Worm (Caenorhabditis elegans): ENCODE results near the gene Y53F4B.7.

Gene Y53F4B.7

ce11 chrII:15008481-15009057 is 15.9 kb downstream of the Y53F4B.7 start:
- TF ChIP-seq ces-1 (GFP tag; optimal IDR thresholded peaks at IDR 0.05) (no peak), mls-2 (tag; optimal IDR thresholded peaks at IDR 0.05) (peak; percentile 14), mab-5 (tag; optimal IDR thresholded peaks at IDR 0.05) (no peak), ztf-11 (tag; optimal IDR thresholded peaks at IDR 0.05) (no peak), nhr-12 (tag; optimal IDR thresholded peaks at IDR 0.05) (no peak), mep-1 (tag; optimal IDR thresholded peaks at IDR 0.05) (no peak), drap-1 (GFP tag; optimal IDR thresholded peaks at IDR 0.05) (no peak)

ce11 chrII:15010366-15011235 is 17.9 kb downstream of the Y53F4B.7 start, which contains the start of the genes Y53F4B.9 and Y53F4B.11:
TSS of gene Y53F4B.9 (minus strand) at chrII:15010416.
TSS of gene Y53F4B.11 (plus strand) at chrII:15010748.
- TF ChIP-seq blmp-1 (tag; optimal IDR thresholded peaks at IDR 0.05) (no peak), ceh-83 (GFP tag; optimal IDR thresholded peaks at IDR 0.05) (no peak), flh-1 (GFP tag; optimal IDR thresholded peaks at IDR 0.05) (no peak), elt-3 (tag; optimal IDR thresholded peaks at IDR 0.05) (no peak), ceh-43 (GFP tag; optimal IDR thresholded peaks at IDR 0.05) (no peak), snpc-4 (tag; optimal IDR thresholded peaks at IDR 0.05) (no peak), nhr-12 (tag; optimal IDR thresholded peaks at IDR 0.05) (no peak), elt-1 (tag; optimal IDR thresholded peaks at IDR 0.05; ENCODE audit: borderline replicate concordance, insufficient read depth) (no peak), nhr-2 (tag; optimal IDR thresholded peaks at IDR 0.05) (peak; percentile 24), ztf-11 (tag; optimal IDR thresholded peaks at IDR 0.05) (no peak), hlh-1 (tag; optimal IDR thresholded peaks at IDR 0.05) (peak; percentile 31), unc-39 (tag; optimal IDR thresholded peaks at IDR 0.05) (no peak), mep-1 (tag; optimal IDR thresholded peaks at IDR 0.05) (peak; percentile 94), bed-3 (GFP tag; optimal IDR thresholded peaks at IDR 0.05) (no peak), lin-13 (tag; optimal IDR thresholded peaks at IDR 0.05) (peak; percentile 24), cnd-1 (tag; optimal IDR thresholded peaks at IDR 0.05) (no peak), mls-2 (tag; optimal IDR thresholded peaks at IDR 0.05) (no peak), ces-1 (GFP tag; optimal IDR thresholded peaks at IDR 0.05) (peak; percentile 65), drap-1 (GFP tag; optimal IDR thresholded peaks at IDR 0.05) (no peak), nhr-237 (tag; optimal IDR thresholded peaks at IDR 0.05) (peak; percentile 83), ham-2 (GFP tag; optimal IDR thresholded peaks at IDR 0.05) (no peak), unc-120 (tag; optimal IDR thresholded peaks at IDR 0.05; ENCODE audit: poor library complexity, severe bottlenecking) (no peak), tbx-8 (GFP tag; optimal IDR thresholded peaks at IDR 0.05) (no peak), M03D4.4 (tag; optimal IDR thresholded peaks at IDR 0.05) (no peak), zip-8 (tag; optimal IDR thresholded peaks at IDR 0.05) (no peak), ceh-39 (tag; optimal IDR thresholded peaks at IDR 0.05) (peak; percentile 44), sem-2 (GFP tag; optimal IDR thresholded peaks at IDR 0.05) (no peak), pha-4 (tag; optimal IDR thresholded peaks at IDR 0.05) (peak; percentile 34), unc-62 (GFP tag; optimal IDR thresholded peaks at IDR 0.05) (peak; percentile 28), nhr-76 (tag; optimal IDR thresholded peaks at IDR 0.05) (no peak), mab-5 (tag; optimal IDR thresholded peaks at IDR 0.05) (no peak), lin-32 (GFP tag; optimal IDR thresholded peaks at IDR 0.05) (no peak), nhr-28 (tag; optimal IDR thresholded peaks at IDR 0.05) (no peak), lsy-2 (tag; optimal IDR thresholded peaks at IDR 0.05) (peak; percentile 74), sptf-1 (tag; optimal IDR thresholded peaks at IDR 0.05) (peak; percentile 32)

- TF ChIP-seq nhr-12 (tag; optimal IDR thresholded peaks at IDR 0.05), result no peak
- TF ChIP-seq nhr-237 (tag; optimal IDR thresholded peaks at IDR 0.05), result no peak
- no peak for TF ChIP-seq blmp-1 (tag; optimal IDR thresholded peaks at IDR 0.05)
- no peak for TF ChIP-seq ztf-11 (tag; optimal IDR thresholded peaks at IDR 0.05)
- TF ChIP-seq ceh-39 (tag; optimal IDR thresholded peaks at IDR 0.05), result no peak
- no peak for TF ChIP-seq nhr-28 (tag; optimal IDR thresholded peaks at IDR 0.05)
- no peak for TF ChIP-seq nhr-76 (tag; optimal IDR thresholded peaks at IDR 0.05)
- TF ChIP-seq ham-2 (GFP tag; optimal IDR thresholded peaks at IDR 0.05), result no peak
- TF ChIP-seq tbx-8 (GFP tag; optimal IDR thresholded peaks at IDR 0.05), result no peak
- TF ChIP-seq bed-3 (GFP tag; optimal IDR thresholded peaks at IDR 0.05), result no peak
- TF ChIP-seq hlh-1 (tag; optimal IDR thresholded peaks at IDR 0.05), result no peak
Measured at ce11 chrII:15014380-15014779, 21.7 kb downstream of the Y53F4B.7 start, which contains the start of gene Y53F4B.51. TSS of gene Y53F4B.51 (minus strand) at chrII:15014442.

All from whole organism, mixed stage, embryonic.